Worm (Caenorhabditis elegans): ENCODE measurements around the gene sra-10.
"Not testable (repeated sequence)": the region's sequence is repeated elsewhere in the genome, so short reads cannot be mapped to it uniquely, and the experiment has no call there.

Gene sra-10

DNA sequence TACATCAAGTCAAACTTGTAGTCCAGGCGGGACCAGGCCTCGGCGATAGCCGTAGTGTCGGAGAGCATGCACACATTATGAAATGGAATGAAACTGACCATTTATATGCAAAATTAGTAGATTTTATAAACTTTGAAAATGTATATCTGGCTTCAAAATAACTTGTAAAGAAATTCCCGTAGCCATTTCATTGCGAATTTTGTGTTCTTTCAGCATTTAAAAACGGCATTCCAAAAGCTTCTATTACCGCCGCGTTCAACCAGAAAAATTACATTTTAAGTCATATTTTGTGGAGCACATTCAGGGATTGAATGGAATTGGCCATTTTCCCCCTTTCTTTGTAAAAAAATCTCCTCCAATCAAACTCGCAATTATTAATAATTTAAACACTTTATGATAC is 28.0 kb upstream of the sra-10 start, which contains the start of gene Y19D2B.1:
Gene Y19D2B.1 (minus strand): TSS at position 101 of the 400 bp plus-strand sequence.
- TF ChIP-seq Y22D7AL.16 (tag; optimal IDR thresholded peaks at IDR 0.05); ama-1 (optimal IDR thresholded peaks at IDR 0.05); hlh-15 (tag; optimal IDR thresholded peaks at IDR 0.05): not testable (repeated sequence)

DNA sequence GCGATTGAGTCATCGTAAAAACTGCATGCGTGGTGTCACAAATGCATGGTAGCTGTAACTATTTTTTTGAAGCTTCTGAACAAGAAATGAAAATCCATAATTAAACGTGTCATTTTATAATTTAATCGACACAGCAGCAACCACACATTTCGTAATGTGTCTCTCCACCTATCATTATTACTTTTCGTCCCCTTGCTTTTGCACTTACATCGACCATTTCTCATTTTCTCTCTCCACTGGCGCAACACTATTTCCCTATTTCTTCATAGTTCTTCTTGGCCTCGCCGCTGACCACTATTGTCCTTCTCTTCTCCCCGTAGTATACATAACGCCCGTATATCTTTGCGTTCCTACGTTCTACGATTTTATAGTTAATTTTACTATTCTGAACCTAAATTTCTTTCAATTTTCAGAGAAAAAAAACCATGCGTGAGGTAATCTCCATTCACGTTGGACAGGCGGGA is 23.4 kb upstream of the sra-10 start, which contains the start of gene tba-4:
Gene tba-4 (plus strand): TSS at position 414 of the 464 bp plus-strand sequence.
- TF ChIP-seq K09A11.1 (tag; optimal IDR thresholded peaks at IDR 0.05; ENCODE audit: insufficient read depth) (no peak), ceh-48 (tag; optimal IDR thresholded peaks at IDR 0.05) (no peak), ceh-18 (tag; optimal IDR thresholded peaks at IDR 0.05) (no peak), fkh-6 (tag; optimal IDR thresholded peaks at IDR 0.05) (no peak), ama-1 (optimal IDR thresholded peaks at IDR 0.05) (no peak), K02D7.2 (tag; optimal IDR thresholded peaks at IDR 0.05) (no peak)

DNA sequence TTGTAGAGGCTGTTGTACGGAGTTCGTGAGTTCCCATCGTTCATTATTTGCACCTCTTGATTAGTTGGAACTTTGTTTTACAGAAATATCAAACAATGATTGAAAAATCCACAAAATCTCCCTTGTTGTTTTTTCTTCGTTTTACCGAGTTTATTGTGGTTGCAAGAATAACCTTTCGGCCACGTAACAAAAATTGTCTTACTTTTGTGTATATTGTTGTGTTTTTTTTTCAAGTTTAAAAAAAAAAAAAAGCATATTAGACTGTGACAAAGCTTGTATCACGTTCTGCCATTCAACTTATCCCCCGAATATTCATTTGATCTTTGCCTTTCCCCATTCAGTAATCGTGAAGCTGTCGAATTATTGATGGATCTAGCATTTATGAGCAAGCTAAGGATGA is 22.3 kb upstream of the sra-10 start, which contains the start of gene F44F4.10:
Gene F44F4.10 (minus strand): TSS at position 101 of the 400 bp plus-strand sequence.
- TF ChIP-seq elt-4 (tag; optimal IDR thresholded peaks at IDR 0.05) = no peak
- TF ChIP-seq fkh-6 (tag; optimal IDR thresholded peaks at IDR 0.05) = no peak
- TF ChIP-seq ceh-22 (tag; optimal IDR thresholded peaks at IDR 0.05) = no peak
- TF ChIP-seq ceh-31 (tag; optimal IDR thresholded peaks at IDR 0.05) = no peak
- TF ChIP-seq madf-2 (tag; optimal IDR thresholded peaks at IDR 0.05) = no peak
- TF ChIP-seq pqm-1 (tag; optimal IDR thresholded peaks at IDR 0.05) = no peak

DNA sequence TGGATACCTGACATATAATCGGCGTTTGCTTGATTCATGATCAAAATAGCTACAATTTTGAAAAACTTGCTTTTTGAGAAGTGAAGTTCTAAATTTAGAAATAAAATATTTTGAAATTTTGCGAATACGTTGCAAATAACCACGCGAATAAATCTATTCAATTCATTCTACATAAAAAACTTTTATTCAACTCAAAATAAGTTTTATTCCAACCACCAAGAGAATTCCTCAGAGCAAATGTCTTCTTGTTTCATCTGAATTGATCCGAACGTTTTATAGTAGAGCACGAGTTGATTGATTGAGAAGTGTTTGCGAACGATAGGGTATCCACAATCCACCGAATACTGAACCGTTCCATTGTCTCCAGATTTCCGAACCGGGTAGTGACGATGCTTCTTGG is 20.8 kb upstream of the sra-10 start, which contains the start of gene F44F4.9:
Gene F44F4.9 (minus strand): TSS at position 101 of the 400 bp plus-strand sequence.
- TF ChIP-seq K02D7.2 (tag; optimal IDR thresholded peaks at IDR 0.05) (no peak), ref-2 (tag; optimal IDR thresholded peaks at IDR 0.05) (no peak), Y22D7AL.16 (tag; optimal IDR thresholded peaks at IDR 0.05) (no peak), hlh-8 (tag; optimal IDR thresholded peaks at IDR 0.05) (no peak), ceh-6 (GFP tag; optimal IDR thresholded peaks at IDR 0.05) (no peak), dmd-4 (tag; optimal IDR thresholded peaks at IDR 0.05; ENCODE audit: borderline replicate concordance) (no peak), pros-1 (tag; optimal IDR thresholded peaks at IDR 0.05) (no peak), ets-4 (tag; optimal IDR thresholded peaks at IDR 0.05) (no peak), pax-1 (tag; optimal IDR thresholded peaks at IDR 0.05) (no peak), pha-2 (tag; optimal IDR thresholded peaks at IDR 0.05) (no peak), pag-3 (tag; optimal IDR thresholded peaks at IDR 0.05; ENCODE audit: borderline replicate concordance) (no peak), npax-4 (tag; optimal IDR thresholded peaks at IDR 0.05) (no peak), madf-2 (tag; optimal IDR thresholded peaks at IDR 0.05) (no peak)

DNA sequence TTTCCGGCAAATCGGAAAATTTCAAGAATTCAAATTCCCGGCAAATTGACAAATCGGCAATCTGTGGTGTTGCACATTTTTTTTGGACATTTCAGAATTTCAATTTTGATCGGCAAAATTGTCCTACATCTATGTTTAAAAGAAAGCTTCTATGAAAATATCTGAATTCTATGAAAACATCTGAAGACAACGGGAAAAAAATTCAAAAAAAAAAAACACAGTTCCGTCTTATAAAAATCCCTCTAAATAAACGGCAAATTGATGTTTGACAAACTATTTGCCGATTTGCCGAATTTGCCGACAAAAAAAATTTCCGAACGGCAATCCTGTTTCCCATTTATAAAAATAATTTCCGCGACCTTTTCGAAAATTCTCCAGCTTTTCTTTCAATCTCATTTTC is 19.5 kb upstream of the sra-10 start, which contains the start of gene F44F4.15:
Gene F44F4.15 (plus strand): TSS at position 301 of the 400 bp plus-strand sequence.
- TF ChIP-seq ceh-30 (tag; optimal IDR thresholded peaks at IDR 0.05) (no peak), C08G9.2 (tag; optimal IDR thresholded peaks at IDR 0.05) (no peak), pat-9 (tag; optimal IDR thresholded peaks at IDR 0.05) (no peak), elt-4 (tag; optimal IDR thresholded peaks at IDR 0.05) (no peak), hlh-8 (tag; optimal IDR thresholded peaks at IDR 0.05) (no peak), dmd-4 (tag; optimal IDR thresholded peaks at IDR 0.05; ENCODE audit: borderline replicate concordance) (no peak), Y22D7AL.16 (tag; optimal IDR thresholded peaks at IDR 0.05) (no peak), sox-4 (tag; optimal IDR thresholded peaks at IDR 0.05) (no peak), K09A11.1 (tag; optimal IDR thresholded peaks at IDR 0.05; ENCODE audit: insufficient read depth) (no peak)

DNA sequence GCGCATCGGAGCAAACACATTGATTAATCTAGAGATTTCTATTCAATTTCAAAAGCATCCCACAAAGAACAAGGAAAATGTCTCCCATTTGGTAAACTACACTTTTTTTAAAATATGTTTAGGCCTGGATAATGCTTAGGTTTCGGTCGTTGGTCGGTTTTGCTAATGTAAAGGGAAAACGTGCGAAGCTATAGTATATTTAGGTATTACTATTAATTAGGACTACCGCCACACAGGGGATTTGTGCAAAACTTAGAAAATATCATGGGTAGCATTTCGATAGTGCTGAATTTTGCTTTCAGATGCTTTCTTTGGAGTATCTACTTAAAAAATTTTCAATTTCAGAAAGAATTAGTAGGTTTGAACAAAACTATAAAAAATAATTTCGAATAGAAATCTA is 18.1 kb upstream of the sra-10 start:
- no peak for TF ChIP-seq nhr-232 (tag; optimal IDR thresholded peaks at IDR 0.05)
- no peak for TF ChIP-seq ceh-30 (tag; optimal IDR thresholded peaks at IDR 0.05)
- no peak for TF ChIP-seq K02D7.2 (tag; optimal IDR thresholded peaks at IDR 0.05)
- TF ChIP-seq ceh-34 (tag; optimal IDR thresholded peaks at IDR 0.05) = no peak
- TF ChIP-seq tbx-2 (tag; optimal IDR thresholded peaks at IDR 0.05) = no peak
- no peak for TF ChIP-seq ceh-22 (tag; optimal IDR thresholded peaks at IDR 0.05)
- TF ChIP-seq eyg-1 (tag; optimal IDR thresholded peaks at IDR 0.05) = no peak
- TF ChIP-seq pag-3 (tag; optimal IDR thresholded peaks at IDR 0.05; ENCODE audit: borderline replicate concordance) = no peak
- no peak for TF ChIP-seq sox-4 (tag; optimal IDR thresholded peaks at IDR 0.05)
- TF ChIP-seq T23F11.4 (GFP tag; optimal IDR thresholded peaks at IDR 0.05) = no peak
- TF ChIP-seq elt-4 (tag; optimal IDR thresholded peaks at IDR 0.05) = no peak
- no peak for TF ChIP-seq ztf-16 (tag; optimal IDR thresholded peaks at IDR 0.05)
- TF ChIP-seq pqm-1 (tag; optimal IDR thresholded peaks at IDR 0.05) = no peak
- no peak for TF ChIP-seq rnt-1 (tag; optimal IDR thresholded peaks at IDR 0.05)
